Worm (Caenorhabditis elegans) whole organism, L2 larva: Measurements from ENCODE around the gene sra-11.

ENCODE experiments used
- ama-1 ChIP-seq: fragments of 150-350 bp; optimal IDR thresholded peaks from 2 replicates; lab custom pipeline; 2018; ENCODE audit warnings: inconsistent platforms
- elt-3 ChIP-seq: sonication (generic microtip); optimal IDR thresholded peaks from 2 replicates; lab custom pipeline; 2017; ENCODE audit warnings: missing biosample characterization, missing genetic modification characterization
- lin-39 ChIP-seq: fragments of 150-350 bp; optimal IDR thresholded peaks from 2 replicates; lab custom pipeline; 2014; ENCODE audit warnings: missing biosample characterization, missing genetic modification reagents, missing genetic modification characterization
- lsy-2 ChIP-seq, 2 experiments: fragments of 150-350 bp in 1 of 2; sonication (generic microtip) in 1 of 2; optimal IDR thresholded peaks; 2 replicates each; lab custom pipeline; 2014 to 2017; ENCODE audit warnings: missing biosample characterization in 2 of 2, missing genetic modification characterization in 2 of 2
- unc-62 ChIP-seq: fragments of 150-350 bp; optimal IDR thresholded peaks from 2 replicates; lab custom pipeline; 2014; ENCODE audit warnings: missing biosample characterization, missing genetic modification reagents, missing genetic modification characterization
- ztf-4 ChIP-seq: fragments of 150-350 bp; optimal IDR thresholded peaks from 2 replicates; lab custom pipeline; 2014; ENCODE audit warnings: missing biosample characterization, missing genetic modification characterization

DNA sequence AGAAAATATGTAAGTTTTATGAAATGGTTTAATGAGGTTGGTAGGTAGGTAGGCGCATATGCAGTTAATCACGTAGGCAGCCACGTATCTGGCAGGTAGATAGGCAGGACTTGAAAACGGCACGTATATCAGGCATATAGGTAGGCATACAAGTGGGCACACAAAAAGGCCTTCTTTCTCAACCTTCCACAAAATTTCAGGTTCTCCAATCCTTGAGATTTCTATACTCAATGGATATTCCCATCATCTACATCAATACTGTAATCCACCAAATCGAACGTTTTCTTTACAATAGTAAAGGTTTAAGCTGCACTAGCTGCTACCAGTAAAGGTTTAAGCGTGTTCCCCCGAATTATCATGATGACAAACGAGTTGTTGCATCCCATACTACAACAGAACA, 22.2 kb upstream of the sra-11 start:
- TF ChIP-seq lin-39 (tag; lab: Kevin White, UChicago) (no peak), lsy-2 (tag; optimal IDR thresholded peaks at IDR 0.05; lab: Kevin White, UChicago) (no peak), unc-62 (GFP tag; lab: Kevin White, UChicago) (no peak), ama-1 (no peak), ztf-4 (tag; lab: Kevin White, UChicago) (no peak), elt-3 (tag; lab: Kevin White, UChicago) (no peak)
